Fruit fly (Drosophila melanogaster) whole organism, wandering third instar larva: ENCODE measurements around the gene CG6602.

ENCODE experiments used
- Abd-B ChIP-seq: fragments of >200 bp; optimal IDR thresholded peaks from 2 replicates; lab custom pipeline; 2017; ENCODE audit warnings: missing biosample characterization, missing genetic modification characterization
- CG32264 ChIP-seq: fragments of 200-800 bp; sonication (Bioruptor generic); optimal IDR thresholded peaks from 2 replicates; lab custom pipeline; 2016; ENCODE audit warnings: missing biosample characterization, missing genetic modification characterization
- CG9705 ChIP-seq: fragments of 200-800 bp; sonication (Bioruptor generic); optimal IDR thresholded peaks from 2 replicates; lab custom pipeline; 2018; ENCODE audit warnings: missing biosample characterization, mild to moderate bottlenecking, missing genetic modification characterization
- CrebA ChIP-seq: fragments of 200-800 bp; sonication (Bioruptor generic); optimal IDR thresholded peaks from 2 replicates; lab custom pipeline; 2016; ENCODE audit warnings: missing biosample characterization, mild to moderate bottlenecking, missing genetic modification characterization, borderline replicate concordance
- Dif ChIP-seq: fragments of 200-275, 200-300 bp; sonication (Bioruptor generic); optimal IDR thresholded peaks from 2 replicates; lab custom pipeline; 2018; ENCODE audit warnings: missing biosample characterization, missing genetic modification characterization; ENCODE audit not compliant: partially characterized antibody
- GATAd ChIP-seq: sonication (Bioruptor generic); optimal IDR thresholded peaks from 2 replicates; lab custom pipeline; 2016; ENCODE audit warnings: missing biosample characterization, missing genetic modification characterization
- HLH106 ChIP-seq: fragments of 200-800 bp; optimal IDR thresholded peaks from 3 replicates; lab custom pipeline; 2019; ENCODE audit warnings: missing biosample characterization, mild to moderate bottlenecking, missing genetic modification characterization, moderate library complexity
- Hnf4 ChIP-seq: fragments of 200-800 bp; sonication (Bioruptor generic); optimal IDR thresholded peaks from 2 replicates; lab custom pipeline; 2016; ENCODE audit warnings: missing biosample characterization, mild to moderate bottlenecking, missing genetic modification characterization
- Hr78 ChIP-seq: fragments of >200 bp; optimal IDR thresholded peaks from 2 replicates; lab custom pipeline; 2017; ENCODE audit warnings: missing biosample characterization, missing genetic modification characterization
- Hr83 ChIP-seq: fragments of 200-300 bp; sonication (Bioruptor generic); optimal IDR thresholded peaks from 2 replicates; lab custom pipeline; 2016; ENCODE audit warnings: missing biosample characterization, mild to moderate bottlenecking, missing genetic modification characterization, moderate library complexity; ENCODE audit not compliant: poor library complexity, severe bottlenecking
- Jra ChIP-seq: sonication (Bioruptor generic); optimal IDR thresholded peaks from 2 replicates; lab custom pipeline; 2016; ENCODE audit warnings: missing biosample characterization, missing genetic modification characterization
- Mio ChIP-seq: sonication (Bioruptor generic); optimal IDR thresholded peaks from 2 replicates; lab custom pipeline; 2016; ENCODE audit warnings: missing biosample characterization, missing genetic modification characterization
- Myc ChIP-seq: fragments of >200 bp; optimal IDR thresholded peaks from 2 replicates; lab custom pipeline; 2017
- OdsH ChIP-seq: fragments of 200-800 bp; sonication (Bioruptor generic); optimal IDR thresholded peaks from 2 replicates; lab custom pipeline; 2016; ENCODE audit warnings: missing biosample characterization, mild to moderate bottlenecking, missing genetic modification characterization
- Rel ChIP-seq, 2 experiments: fragments of 200-800 bp; sonication (Bioruptor generic) in 1 of 2; optimal IDR thresholded peaks; 2 replicates in 1 of 2; 3 replicates in 1 of 2; lab custom pipeline; 2016 to 2019; ENCODE audit warnings: mild to moderate bottlenecking in 2 of 2, missing biosample characterization in 2 of 2, missing genetic modification characterization in 2 of 2, moderate library complexity in 1 of 2
- Sp1 ChIP-seq: fragments of 200-800 bp; sonication (Bioruptor generic); optimal IDR thresholded peaks from 3 replicates; lab custom pipeline; 2019; ENCODE audit warnings: missing biosample characterization, mild to moderate bottlenecking, missing genetic modification characterization, moderate library complexity
- Vsx2 ChIP-seq: fragments of 200-300, 225-300 bp; sonication (Bioruptor generic); optimal IDR thresholded peaks from 2 replicates; lab custom pipeline; 2018; ENCODE audit warnings: missing biosample characterization, missing genetic modification characterization; ENCODE audit not compliant: partially characterized antibody
- brk ChIP-seq: fragments of 200-800 bp; sonication (Bioruptor generic); optimal IDR thresholded peaks from 2 replicates; lab custom pipeline; 2016; ENCODE audit warnings: missing biosample characterization, mild to moderate bottlenecking, missing genetic modification characterization
- dl ChIP-seq, 2 experiments: fragments of 175-275, 200-275 bp in 1 of 2; fragments of 200-275 bp in 1 of 2; sonication (Bioruptor generic); optimal IDR thresholded peaks; lab custom pipeline; 2018; ENCODE audit warnings: mild to moderate bottlenecking in 2 of 2, missing biosample characterization in 2 of 2, missing genetic modification characterization in 2 of 2, moderate library complexity in 2 of 2; ENCODE audit not compliant: partially characterized antibody in 2 of 2, insufficient read depth in 1 of 2
- dsf ChIP-seq: sonication (Bioruptor generic); optimal IDR thresholded peaks from 2 replicates; lab custom pipeline; 2016; ENCODE audit warnings: missing biosample characterization, missing genetic modification characterization, borderline replicate concordance
- ey ChIP-seq: fragments of 200-800 bp; sonication (Bioruptor generic); optimal IDR thresholded peaks from 2 replicates; lab custom pipeline; 2016; ENCODE audit warnings: missing biosample characterization, missing genetic modification characterization
- foxo ChIP-seq, 2 experiments: fragments of 200-800 bp; sonication (Bioruptor generic); optimal IDR thresholded peaks; 2 replicates in 1 of 2; 3 replicates in 1 of 2; lab custom pipeline; 2016 to 2017; ENCODE audit warnings: missing biosample characterization in 2 of 2, missing genetic modification characterization in 2 of 2
- fru ChIP-seq: fragments of 200-800 bp; sonication (Bioruptor generic); optimal IDR thresholded peaks from 3 replicates; lab custom pipeline; 2016; ENCODE audit warnings: missing biosample characterization, mild to moderate bottlenecking, missing genetic modification characterization
- h ChIP-seq: fragments of 200-800 bp; sonication (Bioruptor generic); optimal IDR thresholded peaks from 3 replicates; lab custom pipeline; 2016; ENCODE audit warnings: missing biosample characterization, mild to moderate bottlenecking, missing genetic modification characterization
- lola ChIP-seq: fragments of >200 bp; optimal IDR thresholded peaks from 2 replicates; lab custom pipeline; 2017; ENCODE audit warnings: missing biosample characterization, missing genetic modification characterization
- pan ChIP-seq: fragments of >200 bp; optimal IDR thresholded peaks from 2 replicates; lab custom pipeline; 2017
- psq ChIP-seq: fragments of 200-800 bp; sonication (Bioruptor generic); optimal IDR thresholded peaks from 3 replicates; lab custom pipeline; 2017; ENCODE audit warnings: missing biosample characterization, mild to moderate bottlenecking, missing genetic modification characterization, moderate library complexity
- rgr ChIP-seq: fragments of 200-800 bp; sonication (Bioruptor generic); optimal IDR thresholded peaks from 3 replicates; lab custom pipeline; 2016; ENCODE audit warnings: missing biosample characterization, mild to moderate bottlenecking, missing genetic modification characterization
- sage ChIP-seq: fragments of 200-800 bp; sonication (Bioruptor generic); optimal IDR thresholded peaks from 2 replicates; lab custom pipeline; 2016; ENCODE audit warnings: missing biosample characterization, mild to moderate bottlenecking, missing genetic modification characterization
- sv ChIP-seq: fragments of 200-800 bp; sonication (Bioruptor generic); optimal IDR thresholded peaks from 3 replicates; lab custom pipeline; 2016; ENCODE audit warnings: missing biosample characterization, missing genetic modification characterization
- tai ChIP-seq: sonication (Bioruptor generic); optimal IDR thresholded peaks from 2 replicates; lab custom pipeline; 2016; ENCODE audit warnings: missing biosample characterization, missing genetic modification characterization
- woc ChIP-seq: sonication (Bioruptor generic); optimal IDR thresholded peaks from 2 replicates; lab custom pipeline; 2016; ENCODE audit warnings: missing biosample characterization, mild to moderate bottlenecking, missing genetic modification characterization

Gene CG6602

DNA sequence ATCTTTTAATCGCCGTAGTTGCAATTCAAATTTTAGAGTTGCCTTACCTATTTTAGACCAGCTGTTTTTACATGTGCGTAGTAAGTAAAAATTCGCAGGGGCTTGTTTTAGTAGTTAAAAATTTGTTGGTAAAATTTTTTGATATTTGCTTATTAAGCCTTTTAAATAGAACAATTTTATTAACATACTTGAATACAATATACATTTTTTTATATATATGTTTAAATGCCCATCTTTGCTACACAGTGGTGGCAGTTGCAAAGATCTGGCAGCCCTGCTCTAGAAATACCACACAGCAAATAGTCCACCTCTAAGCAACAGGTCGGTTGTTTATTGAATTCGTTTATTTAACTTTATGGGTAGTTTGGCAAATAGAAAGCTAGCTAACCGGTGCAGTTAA is 22.8 kb downstream of the CG6602 start, which contains the start of the genes CG10467 and loj (continued):
- TF ChIP-seq Myc (lab: Kevin White, UChicago), result no peak
- no peak for TF ChIP-seq Mio
- TF ChIP-seq Hr78 (GFP tag; lab: Kevin White, UChicago), result no peak
- TF ChIP-seq psq, result peak; percentile 89
- TF ChIP-seq CG9705 (GFP tag; lab: Kevin White, UChicago), result peak; percentile 88
- TF ChIP-seq rgr (GFP tag; lab: Kevin White, UChicago), result peak; percentile 94
- TF ChIP-seq Rel (GFP tag; optimal IDR thresholded peaks at IDR 0.05; lab: Kevin White, UChicago), result no peak
- TF ChIP-seq Rel (tag; optimal IDR thresholded peaks at IDR 0.05; lab: Kevin White, UChicago), result peak; percentile 50
- peak; percentile 81 for TF ChIP-seq fru (GFP tag; lab: Kevin White, UChicago)
- TF ChIP-seq brk (GFP tag; lab: Kevin White, UChicago), result peak; percentile 90
- no peak for TF ChIP-seq Dif
- TF ChIP-seq dsf (GFP tag; lab: Kevin White, UChicago), result peak; percentile 57
- TF ChIP-seq sage (GFP tag; lab: Kevin White, UChicago), result peak; percentile 52
- TF ChIP-seq, all 38 proteins: peak for 25

DNA sequence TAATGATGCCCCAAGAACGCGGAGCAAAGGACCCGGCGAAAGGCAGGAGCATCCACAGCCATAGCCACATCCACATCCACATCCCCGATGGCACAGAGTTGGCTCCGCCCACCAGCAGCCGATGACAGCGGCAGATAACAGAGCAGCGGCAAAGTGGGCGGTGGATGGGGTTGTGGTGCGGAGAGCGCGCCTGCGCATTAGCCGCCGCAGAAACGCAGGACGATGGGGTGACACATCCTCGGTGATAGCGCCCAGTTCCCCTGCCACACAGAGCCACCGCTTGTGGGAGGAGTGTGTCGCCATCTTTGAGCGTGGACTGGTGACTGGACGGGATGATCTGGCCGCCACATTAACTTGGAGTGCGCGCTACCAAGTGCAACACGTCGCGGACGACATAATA is 25.3 kb downstream of the CG6602 start, which contains the start of gene Ets65A:
Gene Ets65A, plus strand, starts transcription at position 348 of the 400 bp plus-strand sequence.
- TF ChIP-seq pan (lab: Kevin White, UChicago) (no peak), Hnf4 (GFP tag; lab: Kevin White, UChicago) (no peak), psq (no peak)
- TF ChIP-seq, all 38 proteins: peak for 0

DNA sequence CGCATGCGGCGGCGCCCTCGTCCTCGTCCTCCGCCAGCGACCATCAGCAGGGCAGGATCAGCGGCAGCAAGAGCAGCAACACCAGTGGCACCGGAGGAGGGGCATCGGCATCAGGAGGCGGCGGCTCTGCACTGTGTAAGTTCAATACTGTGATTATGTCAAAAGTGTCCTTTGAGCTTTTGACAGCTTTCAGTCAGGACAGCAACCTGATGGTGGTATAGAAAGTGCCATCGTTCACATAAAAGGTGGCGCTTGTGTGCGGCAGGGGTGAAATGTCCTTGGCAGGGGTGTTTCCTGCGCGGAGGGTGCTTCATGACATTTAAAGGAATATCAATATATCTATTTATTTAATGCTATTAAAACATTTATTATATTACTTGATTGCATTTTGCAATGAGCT is 31.7 kb downstream of the CG6602 start:
- TF ChIP-seq lola (GFP tag; lab: Kevin White, UChicago) (no peak), woc (GFP tag; lab: Kevin White, UChicago) (no peak), dl (GFP tag; optimal IDR thresholded peaks at IDR 0.05; lab: Kevin White, UChicago; ENCODE audit: insufficient read depth in 1 of 2, partially characterized antibody in 2 of 2) (no peak), Hr78 (GFP tag; lab: Kevin White, UChicago) (no peak), rgr (GFP tag; lab: Kevin White, UChicago) (no peak), Hr83 (no peak), OdsH (GFP tag; lab: Kevin White, UChicago) (no peak), ey (GFP tag; lab: Kevin White, UChicago) (no peak), tai (no peak), brk (GFP tag; lab: Kevin White, UChicago) (no peak), Vsx2 (GFP tag; lab: Kevin White, UChicago) (no peak), GATAd (GFP tag; lab: Kevin White, UChicago) (no peak), psq (no peak), dsf (GFP tag; lab: Kevin White, UChicago) (no peak), sage (GFP tag; lab: Kevin White, UChicago) (no peak), h (no peak), Abd-B (no peak), Mio (no peak), pan (lab: Kevin White, UChicago) (no peak)

DNA sequence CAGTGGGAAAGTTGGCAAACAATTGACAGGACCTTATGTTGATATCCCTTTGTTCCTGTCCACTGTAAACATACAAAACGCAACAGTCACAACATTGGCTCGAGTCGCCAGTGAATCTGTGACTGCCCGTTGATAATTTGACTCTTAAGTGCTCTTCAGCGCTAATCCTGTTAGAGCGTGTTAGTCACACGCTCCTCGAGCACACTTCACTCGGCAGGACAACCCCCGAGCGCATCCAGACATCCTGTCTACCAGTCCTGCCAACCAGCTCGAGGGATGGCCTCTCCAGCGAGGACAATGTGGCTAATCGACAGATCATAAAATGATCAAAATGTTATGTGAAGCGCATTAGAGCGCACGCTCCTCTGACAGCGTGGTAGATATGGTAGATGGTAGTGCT is 32.6 kb downstream of the CG6602 start:
- TF ChIP-seq sv (GFP tag; lab: Kevin White, UChicago) (no peak), fru (GFP tag; lab: Kevin White, UChicago) (no peak), foxo (GFP tag; optimal IDR thresholded peaks at IDR 0.05; lab: Kevin White, UChicago) (no peak), woc (GFP tag; lab: Kevin White, UChicago) (no peak), dl (GFP tag; optimal IDR thresholded peaks at IDR 0.05; lab: Kevin White, UChicago; ENCODE audit: insufficient read depth in 1 of 2, partially characterized antibody in 2 of 2) (no peak), Hr78 (GFP tag; lab: Kevin White, UChicago) (no peak), CrebA (GFP tag; lab: Kevin White, UChicago) (no peak), Hnf4 (GFP tag; lab: Kevin White, UChicago) (no peak), Vsx2 (GFP tag; lab: Kevin White, UChicago) (no peak), GATAd (GFP tag; lab: Kevin White, UChicago) (no peak), brk (GFP tag; lab: Kevin White, UChicago) (no peak), h (no peak), Sp1 (GFP tag; lab: Kevin White, UChicago) (no peak)

DNA sequence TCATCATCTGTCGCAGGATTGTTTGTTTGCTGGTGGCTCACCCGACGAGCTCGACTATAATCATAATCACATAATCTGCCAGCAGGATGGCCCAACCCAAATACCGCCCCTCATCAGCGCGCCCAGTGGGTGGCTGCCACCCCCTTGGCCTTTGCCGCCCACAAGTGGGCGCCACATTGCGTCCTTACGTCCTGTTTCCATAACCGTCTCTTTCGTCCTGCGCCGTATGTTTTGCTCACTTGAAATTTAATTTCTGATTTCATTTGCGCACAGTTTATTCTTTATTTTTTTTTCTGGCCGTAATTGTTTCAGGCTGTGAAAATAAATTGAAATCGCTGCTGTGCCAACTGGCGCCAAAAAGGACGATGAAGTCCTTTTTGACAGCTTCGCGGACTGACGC is 33.5 kb downstream of the CG6602 start:
- TF ChIP-seq Hnf4 (GFP tag; lab: Kevin White, UChicago) (no peak), CG32264 (GFP tag; lab: Kevin White, UChicago) (no peak), psq (no peak), Hr78 (GFP tag; lab: Kevin White, UChicago) (no peak), rgr (GFP tag; lab: Kevin White, UChicago) (no peak), sv (GFP tag; lab: Kevin White, UChicago) (no peak), HLH106 (tag; lab: Kevin White, UChicago) (no peak), dl (GFP tag; optimal IDR thresholded peaks at IDR 0.05; lab: Kevin White, UChicago; ENCODE audit: insufficient read depth in 1 of 2, partially characterized antibody in 2 of 2) (no peak), foxo (GFP tag; optimal IDR thresholded peaks at IDR 0.05; lab: Kevin White, UChicago) (no peak), dsf (GFP tag; lab: Kevin White, UChicago) (no peak), Rel (GFP tag; optimal IDR thresholded peaks at IDR 0.05; lab: Kevin White, UChicago) (no peak), Rel (tag; optimal IDR thresholded peaks at IDR 0.05; lab: Kevin White, UChicago) (no peak), Jra (no peak), CrebA (GFP tag; lab: Kevin White, UChicago) (no peak), Mio (no peak), woc (GFP tag; lab: Kevin White, UChicago) (no peak), GATAd (GFP tag; lab: Kevin White, UChicago) (no peak)
- TF ChIP-seq, all 38 proteins: peak for 0
